Fruit fly (Drosophila melanogaster): ENCODE data around the gene CG3226.

Gene CG3226

DNA sequence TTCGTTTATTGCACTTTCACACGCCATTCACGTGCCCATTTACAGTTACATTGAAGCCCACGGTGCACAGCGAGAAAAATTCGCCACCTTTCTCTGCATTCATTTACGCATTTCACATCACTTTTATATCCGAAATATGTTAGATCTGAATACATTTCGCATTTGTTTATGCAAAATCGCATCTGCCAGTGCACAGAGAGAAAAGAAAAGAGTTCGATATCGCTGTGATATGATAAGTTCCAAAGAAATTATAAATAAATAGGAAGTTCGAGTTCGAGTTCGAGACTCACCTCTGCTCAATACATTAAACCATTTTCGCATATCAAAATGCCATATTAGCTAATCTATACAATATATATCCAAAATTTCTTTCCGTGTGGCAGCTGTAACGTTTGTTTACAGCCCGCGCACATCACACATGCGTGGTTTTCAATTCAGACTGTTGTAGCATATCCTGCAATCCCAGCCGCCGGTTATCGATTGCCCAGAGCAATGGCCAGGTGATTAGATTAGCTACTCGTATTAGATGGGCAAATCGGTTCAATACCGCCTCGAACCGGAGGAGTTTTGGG, 2.1 kb upstream of the CG3226 start (continued):
- TF ChIP-seq Oli (tag; optimal IDR thresholded peaks at IDR 0.05) (peak; percentile 90), yki (optimal IDR thresholded peaks at IDR 0.05) (no peak), CG5180 (GFP tag; optimal IDR thresholded peaks at IDR 0.05) (peak; percentile 73), E2f2 (GFP tag; IDR thresholded peaks at IDR 0.05) (peak; percentile 57), Doc3 (GFP tag; IDR thresholded peaks at IDR 0.05; ENCODE audit: partially characterized antibody) (no peak), oc (tag; optimal IDR thresholded peaks at IDR 0.05) (peak; percentile 64), CG34376 (GFP tag; optimal IDR thresholded peaks at IDR 0.05) (peak; percentile 53), caup (GFP tag; optimal IDR thresholded peaks at IDR 0.05; ENCODE audit: severe bottlenecking) (peak; percentile 85), CG17568 (GFP tag; optimal IDR thresholded peaks at IDR 0.05) (peak; percentile 63), kah (GFP tag; optimal IDR thresholded peaks at IDR 0.05) (peak; percentile 59), lbe (GFP tag; optimal IDR thresholded peaks at IDR 0.05) (peak; percentile 76), CG34224 (GFP tag; IDR thresholded peaks at IDR 0.05; ENCODE audit: partially characterized antibody) (no peak), nerfin-1 (tag; optimal IDR thresholded peaks at IDR 0.05) (peak; percentile 70), CG13894 (tag; optimal IDR thresholded peaks at IDR 0.05) (peak; percentile 49), MTF-1 (GFP tag; optimal IDR thresholded peaks at IDR 0.05; ENCODE audit: borderline replicate concordance) (no peak), Hmr (GFP tag; optimal IDR thresholded peaks at IDR 0.05) (peak; percentile 91), CG6765 (GFP tag; optimal IDR thresholded peaks at IDR 0.05) (peak; percentile 69), exex (tag; optimal IDR thresholded peaks at IDR 0.05) (peak; percentile 74), repo (GFP tag; optimal IDR thresholded peaks at IDR 0.05) (peak; percentile 63), CG1647 (GFP tag; optimal IDR thresholded peaks at IDR 0.05) (peak; percentile 70), seq (GFP tag; IDR thresholded peaks at IDR 0.05) (peak; percentile 82), Gug (GFP tag; IDR thresholded peaks at IDR 0.05) (peak; percentile 72), CG4282 (GFP tag; optimal IDR thresholded peaks at IDR 0.05) (no peak), slou (GFP tag; optimal IDR thresholded peaks at IDR 0.05) (peak; percentile 76), Hmx (GFP tag; optimal IDR thresholded peaks at IDR 0.05) (peak; percentile 58), CG16815 (GFP tag; optimal IDR thresholded peaks at IDR 0.05) (peak; percentile 73), CG4360 (GFP tag; IDR thresholded peaks at IDR 0.05) (no peak), CG14710 (tag; optimal IDR thresholded peaks at IDR 0.05) (peak; percentile 73), CG7963 (GFP tag; IDR thresholded peaks at IDR 0.05; ENCODE audit: partially characterized antibody) (no peak), CG12659 (GFP tag; optimal IDR thresholded peaks at IDR 0.05) (peak; percentile 86), lab (GFP tag; optimal IDR thresholded peaks at IDR 0.05) (peak; percentile 92), CG15269 (tag; optimal IDR thresholded peaks at IDR 0.05) (peak; percentile 88), Lpt (GFP tag; optimal IDR thresholded peaks at IDR 0.05) (no peak), sr (GFP tag; IDR thresholded peaks at IDR 0.05) (no peak), CG13287 (GFP tag; IDR thresholded peaks at IDR 0.05; ENCODE audit: partially characterized antibody) (no peak), Dfd (GFP tag; optimal IDR thresholded peaks at IDR 0.05) (no peak), twi (tag; optimal IDR thresholded peaks at IDR 0.05) (peak; percentile 56), sna (GFP tag; IDR thresholded peaks at IDR 0.05; ENCODE audit: partially characterized antibody) (no peak), Adf1 (GFP tag; IDR thresholded peaks at IDR 0.05) (peak; percentile 40), grau (tag; optimal IDR thresholded peaks at IDR 0.05) (peak; percentile 86), CG42726 (GFP tag; IDR thresholded peaks at IDR 0.05; ENCODE audit: partially characterized antibody) (no peak), CG15601 (tag; optimal IDR thresholded peaks at IDR 0.05) (peak; percentile 49), Vsx1 (GFP tag; optimal IDR thresholded peaks at IDR 0.05) (peak; percentile 62), cg (GFP tag; optimal IDR thresholded peaks at IDR 0.05) (no peak), her (GFP tag; optimal IDR thresholded peaks at IDR 0.05) (peak; percentile 70), CG7786 (GFP tag; optimal IDR thresholded peaks at IDR 0.05) (peak; percentile 78), trh (GFP tag; optimal IDR thresholded peaks at IDR 0.05) (peak; percentile 49), H2.0 (GFP tag; IDR thresholded peaks at IDR 0.05) (peak; percentile 71), Atf6 (GFP tag; IDR thresholded peaks at IDR 0.05) (peak; percentile 88; the same call in 1 of the 2 replicates)

All from whole organism, embryonic.